Worm (Caenorhabditis elegans) whole organism, L4 larva: ENCODE data around the gene C27D6.1.

Experiments
- D1046.2 ChIP-seq: fragments of 200-800 bp; sonication (Bioruptor generic); IDR thresholded peaks from 2 replicates; pipeline ENCODE4 v1.3.6; 2022; ENCODE audit warnings: missing genetic modification characterization, missing compliant biosample characterization
- F10B5.3 ChIP-seq: sonication (generic microtip); optimal IDR thresholded peaks from 2 replicates; lab custom pipeline; 2016; ENCODE audit warnings: mild to moderate bottlenecking, missing genetic modification characterization, missing compliant biosample characterization
- F44E2.7 ChIP-seq: fragments of 200-800 bp; sonication (Bioruptor generic); IDR thresholded peaks from 2 replicates; pipeline ENCODE4 v2.1.2; 2022; ENCODE audit warnings: missing genetic modification characterization, missing compliant biosample characterization
- F49E8.2 ChIP-seq: sonication (generic microtip); optimal IDR thresholded peaks from 2 replicates; lab custom pipeline; 2016; ENCODE audit warnings: missing compliant biosample characterization, mild to moderate bottlenecking, missing genetic modification characterization, borderline replicate concordance
- R02D3.7 ChIP-seq: fragments of 150-350 bp; sonication (generic microtip); optimal IDR thresholded peaks from 3 replicates; lab custom pipeline; 2014; ENCODE audit warnings: missing biosample characterization, missing genetic modification characterization
- T26A8.4 ChIP-seq: fragments of 200-800 bp; sonication (Bioruptor generic); IDR thresholded peaks from 2 replicates; pipeline ENCODE4 v1.3.6; 2022; ENCODE audit warnings: missing genetic modification characterization, missing compliant biosample characterization
- Y5F2A.4 ChIP-seq: fragments of 200-800 bp; sonication (Bioruptor generic); optimal IDR thresholded peaks from 2 replicates; lab custom pipeline; 2018; ENCODE audit warnings: mild to moderate bottlenecking, missing genetic modification characterization, missing compliant biosample characterization
- ZK337.2 ChIP-seq: fragments of 200-800 bp; sonication (Bioruptor generic); IDR thresholded peaks from 2 replicates; pipeline ENCODE4 v1.3.6; 2022; ENCODE audit warnings: missing genetic modification reagents, missing genetic modification characterization, missing compliant biosample characterization
- ZK546.5 ChIP-seq, 2 experiments: sonication (generic microtip); optimal IDR thresholded peaks; 2 replicates each; lab custom pipeline; 2017; ENCODE audit warnings: missing biosample characterization in 2 of 2, missing genetic modification characterization in 2 of 2
- aha-1 ChIP-seq: fragments of 150-350 bp; peaks from one replicate; lab custom pipeline; 2014; ENCODE audit warnings: missing biosample characterization, missing genetic modification characterization
- aly-2 ChIP-seq: sonication (generic microtip); optimal IDR thresholded peaks from 2 replicates; lab custom pipeline; 2018; ENCODE audit warnings: missing biosample characterization, missing genetic modification characterization
- ama-1 ChIP-seq: fragments of 150-350 bp; optimal IDR thresholded peaks from 2 replicates; lab custom pipeline; 2014; ENCODE audit warnings: inconsistent platforms, mixed read lengths
- arid-1 ChIP-seq: fragments of 200-800 bp; sonication (Bioruptor generic); conservative IDR thresholded peaks from 2 replicates; pipeline ENCODE4 v1.3.6; 2022; ENCODE audit warnings: missing genetic modification reagents, missing genetic modification characterization, missing compliant biosample characterization
- ceh-28 ChIP-seq: fragments of 150-350 bp; optimal IDR thresholded peaks from 2 replicates; lab custom pipeline; 2014; ENCODE audit warnings: missing biosample characterization, missing genetic modification reagents, missing genetic modification characterization
- ceh-44 ChIP-seq: fragments of 200-800 bp; sonication (Bioruptor generic); IDR thresholded peaks from 2 replicates; pipeline ENCODE4 v1.3.6; 2022; ENCODE audit warnings: missing genetic modification reagents, missing genetic modification characterization, missing compliant biosample characterization
- ctbp-1 ChIP-seq: fragments of 200-800 bp; sonication (Bioruptor generic); IDR thresholded peaks from 2 replicates; pipeline ENCODE4 v1.3.6; 2022; ENCODE audit warnings: missing genetic modification reagents, missing genetic modification characterization, missing compliant biosample characterization
- daf-16 ChIP-seq, 3 experiments: sonication (generic microtip); optimal IDR thresholded peaks; 2 replicates each; lab custom pipeline; 2016 to 2017; ENCODE audit warnings: missing genetic modification characterization in 3 of 3, missing genetic modification reagents in 3 of 3, mild to moderate bottlenecking in 2 of 3, missing compliant biosample characterization in 2 of 3, missing biosample characterization in 1 of 3, moderate library complexity in 1 of 3
- dmd-6 ChIP-seq: fragments of 200-800 bp; sonication (Bioruptor generic); IDR thresholded peaks from 2 replicates; pipeline ENCODE4 v1.3.6; 2022; ENCODE audit warnings: missing genetic modification reagents, missing genetic modification characterization, missing compliant biosample characterization
- dmd-8 ChIP-seq: fragments of 200-800 bp; sonication (Bioruptor generic); IDR thresholded peaks from 2 replicates; pipeline ENCODE4 v1.3.6; 2022; ENCODE audit warnings: missing genetic modification characterization, missing compliant biosample characterization
- dpl-1 ChIP-seq: fragments of 150-350 bp; optimal IDR thresholded peaks from 2 replicates; lab custom pipeline; 2014; ENCODE audit warnings: missing biosample characterization, missing genetic modification reagents, missing genetic modification characterization
- dve-1 ChIP-seq: sonication (generic microtip); optimal IDR thresholded peaks from 2 replicates; lab custom pipeline; 2017; ENCODE audit warnings: antibody characterized with exemption, mild to moderate bottlenecking, missing genetic modification characterization, missing compliant biosample characterization; ENCODE audit not compliant: insufficient read depth
- egl-27 ChIP-seq: sonication (generic microtip); optimal IDR thresholded peaks from 3 replicates; lab custom pipeline; 2017; ENCODE audit warnings: missing biosample characterization, missing genetic modification reagents, missing genetic modification characterization
- hlh-11 ChIP-seq: fragments of 200-800 bp; sonication (Bioruptor generic); optimal IDR thresholded peaks from 2 replicates; lab custom pipeline; 2018; ENCODE audit warnings: mild to moderate bottlenecking, missing genetic modification characterization, missing compliant biosample characterization
- hmg-1.1 ChIP-seq: fragments of 200-800 bp; sonication (Bioruptor generic); IDR thresholded peaks from 2 replicates; pipeline ENCODE4 v1.3.6; 2022; ENCODE audit warnings: missing genetic modification reagents, missing genetic modification characterization, missing compliant biosample characterization
- lin-13 ChIP-seq: fragments of 150-350 bp; optimal IDR thresholded peaks from 2 replicates; lab custom pipeline; 2014; ENCODE audit warnings: missing biosample characterization, missing genetic modification reagents, missing genetic modification characterization
- lin-38 ChIP-seq: fragments of 200-800 bp; sonication (Bioruptor generic); IDR thresholded peaks from 2 replicates; pipeline ENCODE4 v1.3.6; 2022; ENCODE audit warnings: missing genetic modification reagents, missing genetic modification characterization, missing compliant biosample characterization
- lir-3 ChIP-seq: sonication (generic microtip); optimal IDR thresholded peaks from 2 replicates; lab custom pipeline; 2016; ENCODE audit warnings: mild to moderate bottlenecking, missing genetic modification characterization, missing compliant biosample characterization
- mxl-2 ChIP-seq: fragments of 200-800 bp; sonication (Bioruptor generic); conservative IDR thresholded peaks from 2 replicates; pipeline ENCODE4 v1.3.6; 2022; ENCODE audit warnings: missing genetic modification reagents, missing genetic modification characterization, missing compliant biosample characterization
- nhr-10 ChIP-seq: fragments of 150-350 bp; optimal IDR thresholded peaks from 2 replicates; lab custom pipeline; 2014; ENCODE audit warnings: missing biosample characterization, missing genetic modification characterization
- nhr-28 ChIP-seq: fragments of 150-350 bp; optimal IDR thresholded peaks from 2 replicates; lab custom pipeline; 2014; ENCODE audit warnings: missing biosample characterization, missing genetic modification characterization
- nhr-41 ChIP-seq: fragments of 200-800 bp; sonication (Bioruptor generic); IDR thresholded peaks from 2 replicates; pipeline ENCODE4 v1.3.6; 2022; ENCODE audit warnings: missing genetic modification reagents, missing genetic modification characterization, missing compliant biosample characterization
- nhr-42 ChIP-seq: fragments of 200-800 bp; sonication (Bioruptor generic); IDR thresholded peaks from 2 replicates; pipeline ENCODE4 v1.3.6; 2022; ENCODE audit warnings: missing genetic modification characterization, missing compliant biosample characterization
- nhr-48 ChIP-seq: sonication (generic microtip); optimal IDR thresholded peaks from 2 replicates; lab custom pipeline; 2016; ENCODE audit warnings: mild to moderate bottlenecking, missing genetic modification characterization, missing compliant biosample characterization
- nhr-77 ChIP-seq: fragments of 150-350 bp; optimal IDR thresholded peaks from 2 replicates; lab custom pipeline; 2014; ENCODE audit warnings: missing biosample characterization, missing genetic modification characterization
- pha-4 ChIP-seq, 2 experiments: fragments of 150-350 bp in 1 of 2; fragments of 200-800 bp in 1 of 2; sonication (Bioruptor generic) in 1 of 2; IDR thresholded peaks in 1 of 2; optimal IDR thresholded peaks in 1 of 2; 2 replicates each; pipeline versions ENCODE4 v1.3.6 to Lab custom; 2014 to 2022; ENCODE audit warnings: missing genetic modification characterization in 2 of 2, missing genetic modification reagents in 2 of 2, missing biosample characterization in 1 of 2, missing compliant biosample characterization in 1 of 2
- php-3 ChIP-seq: fragments of 200-800 bp; sonication (Bioruptor generic); IDR thresholded peaks from 2 replicates; pipeline ENCODE4 v1.3.6; 2022; ENCODE audit warnings: missing genetic modification reagents, missing genetic modification characterization, missing compliant biosample characterization
- pqm-1 ChIP-seq: sonication (generic microtip); optimal IDR thresholded peaks from 2 replicates; lab custom pipeline; 2017; ENCODE audit warnings: missing biosample characterization, missing genetic modification characterization
- rbr-2 ChIP-seq: sonication (generic microtip); optimal IDR thresholded peaks from 2 replicates; lab custom pipeline; 2016; ENCODE audit warnings: missing genotype, missing genetic modification characterization, missing compliant biosample characterization
- sdz-12 ChIP-seq: fragments of 200-800 bp; sonication (Bioruptor generic); optimal IDR thresholded peaks from 2 replicates; lab custom pipeline; 2018; ENCODE audit warnings: mild to moderate bottlenecking, missing genetic modification characterization, missing compliant biosample characterization
- set-16 ChIP-seq: fragments of 200-800 bp; sonication (Bioruptor generic); IDR thresholded peaks from 2 replicates; pipeline ENCODE4 v1.3.6; 2022; ENCODE audit warnings: missing genetic modification reagents, missing genetic modification characterization, missing compliant biosample characterization
- snpc-1.2 ChIP-seq: fragments of 200-800 bp; sonication (Bioruptor generic); IDR thresholded peaks from 2 replicates; pipeline ENCODE4 v1.3.6; 2022; ENCODE audit warnings: missing genetic modification reagents, missing genetic modification characterization, missing compliant biosample characterization
- snpc-4 ChIP-seq: fragments of 150-350 bp; optimal IDR thresholded peaks from 2 replicates; lab custom pipeline; 2014; ENCODE audit warnings: missing biosample characterization, missing genetic modification characterization
- spr-1 ChIP-seq: sonication (generic microtip); optimal IDR thresholded peaks from 2 replicates; lab custom pipeline; 2016; ENCODE audit warnings: mild to moderate bottlenecking, missing genetic modification characterization, missing compliant biosample characterization
- unc-130 ChIP-seq: sonication (generic microtip); optimal IDR thresholded peaks from 2 replicates; lab custom pipeline; 2016; ENCODE audit warnings: missing genetic modification reagents, missing genetic modification characterization, missing compliant biosample characterization
- unc-39 ChIP-seq: sonication (generic microtip); optimal IDR thresholded peaks from 2 replicates; lab custom pipeline; 2017; ENCODE audit warnings: missing biosample characterization, missing genetic modification characterization
- zfp-3 ChIP-seq: fragments of 200-800 bp; sonication (Bioruptor generic); conservative IDR thresholded peaks from 2 replicates; pipeline ENCODE4 v1.3.6; 2022; ENCODE audit warnings: missing genetic modification reagents, missing genetic modification characterization, missing compliant biosample characterization
- ztf-11 ChIP-seq: fragments of 150-350 bp; optimal IDR thresholded peaks from 2 replicates; lab custom pipeline; 2014; ENCODE audit warnings: missing biosample characterization, missing genetic modification characterization

The C27D6.1 gene

DNA sequence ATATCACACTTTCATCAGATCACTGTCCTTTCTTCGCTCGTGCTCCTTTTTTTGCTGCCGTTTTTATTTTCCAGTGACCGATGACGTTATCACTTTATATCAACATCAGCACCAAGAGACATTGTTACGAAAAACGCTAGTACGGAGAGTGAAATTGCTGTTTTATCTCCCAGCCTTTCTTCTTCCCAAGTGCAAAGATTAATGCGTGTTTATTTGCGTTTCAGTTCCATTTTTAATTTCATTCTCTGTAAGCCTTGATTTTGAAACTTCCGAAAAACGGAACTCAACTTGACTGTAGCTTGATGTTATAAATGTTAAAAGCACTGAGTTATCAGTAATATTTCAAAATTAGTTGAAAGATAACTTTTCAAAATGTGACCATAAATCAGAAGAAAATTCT is 14.3 kb downstream of the C27D6.1 start (continued):
- TF ChIP-seq R02D3.7 = no peak
- TF ChIP-seq dmd-6 (GFP tag; lab: Robert Waterston, UW) = no peak; the same call in 1 of the 2 replicates
- peak; percentile 62 for TF ChIP-seq hlh-11
- no peak for TF ChIP-seq ceh-44 (GFP tag; lab: Robert Waterston, UW)
- peak; percentile 70 for TF ChIP-seq aha-1 (tag; lab: Kevin White, UChicago)
- no peak for TF ChIP-seq nhr-42
- TF ChIP-seq zfp-3 (GFP tag; lab: Robert Waterston, UW) = no peak
- TF ChIP-seq aly-2 (tag; lab: Kevin White, UChicago) = no peak
- TF ChIP-seq arid-1 (GFP tag; lab: Robert Waterston, UW) = no peak
- no peak for TF ChIP-seq spr-1 (tag; lab: Kevin White, UChicago)
- no peak for TF ChIP-seq ceh-28
- no peak for TF ChIP-seq pha-4 (GFP tag; IDR thresholded peaks at IDR 0.05; lab: Robert Waterston, UW)
- no peak for TF ChIP-seq pha-4 (tag; optimal IDR thresholded peaks at IDR 0.05; lab: Kevin White, UChicago)
- no peak for TF ChIP-seq egl-27 (tag; lab: Kevin White, UChicago)
- no peak for TF ChIP-seq lin-13
- TF ChIP-seq ama-1 (lab: Kevin White, UChicago) = no peak
- no peak for TF ChIP-seq F10B5.3 (tag; lab: Kevin White, UChicago)
- TF ChIP-seq mxl-2 (GFP tag; lab: Robert Waterston, UW) = no peak
- TF ChIP-seq ZK337.2 (GFP tag; lab: Robert Waterston, UW) = no peak
- no peak for TF ChIP-seq F49E8.2 (tag; lab: Kevin White, UChicago)
- no peak for TF ChIP-seq T26A8.4 (GFP tag; lab: Robert Waterston, UW)
- no peak for TF ChIP-seq snpc-4 (tag; lab: Kevin White, UChicago)

DNA sequence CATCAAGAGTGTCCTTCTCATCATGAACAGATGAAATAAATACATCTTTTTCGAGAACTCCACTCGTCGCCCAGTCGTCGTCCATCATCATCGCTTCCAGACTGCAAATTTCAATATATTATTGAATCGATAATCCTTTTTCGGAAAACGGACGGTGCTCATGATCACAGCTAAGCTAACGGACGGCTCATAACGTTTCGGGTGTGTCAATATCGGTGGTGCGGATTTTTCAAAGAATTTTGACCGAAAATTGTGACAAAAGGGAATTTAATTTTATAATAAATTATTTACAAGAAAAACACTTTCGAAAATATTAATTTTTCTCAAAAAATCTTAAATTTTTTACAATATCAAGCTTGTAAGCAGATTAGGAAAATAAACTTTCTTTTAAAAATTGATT is 14.9 kb downstream of the C27D6.1 start, which contains the start of gene crh-2:
TSS of gene crh-2 (minus strand) at position 101 of the 400 bp plus-strand sequence.
- TF ChIP-seq D1046.2 (GFP tag; lab: Robert Waterston, UW) (no peak), spr-1 (tag; lab: Kevin White, UChicago) (no peak), ztf-11 (tag; lab: Kevin White, UChicago) (no peak), set-16 (GFP tag; lab: Robert Waterston, UW) (no peak), F10B5.3 (tag; lab: Kevin White, UChicago) (no peak), dpl-1 (GFP tag; lab: Kevin White, UChicago) (no peak), unc-39 (no peak), snpc-4 (tag; lab: Kevin White, UChicago) (no peak), lir-3 (tag; lab: Kevin White, UChicago) (no peak), hlh-11 (no peak), nhr-41 (no peak), ZK546.5 (tag; optimal IDR thresholded peaks at IDR 0.05; lab: Kevin White, UChicago) (no peak), F49E8.2 (tag; lab: Kevin White, UChicago) (no peak), ctbp-1 (GFP tag; lab: Robert Waterston, UW) (no peak)

DNA sequence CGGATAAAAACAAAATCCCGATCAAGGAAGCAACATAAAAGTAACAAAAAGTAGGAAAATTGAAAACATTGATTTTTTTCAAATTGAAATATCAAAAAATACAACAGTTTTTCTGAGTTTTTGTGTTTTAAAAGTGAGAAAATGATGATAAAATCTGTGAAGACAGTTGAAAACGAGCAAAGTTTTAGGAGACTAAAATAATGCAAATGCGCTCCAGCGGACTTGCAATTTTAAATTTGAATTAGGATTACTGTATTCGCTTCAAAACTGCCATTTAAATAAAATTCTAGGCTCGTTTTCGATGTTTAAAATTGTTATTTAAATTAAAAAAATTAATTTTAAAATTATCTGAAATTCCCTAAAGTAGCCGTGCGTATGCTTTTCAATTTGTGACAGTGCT is 15.4 kb downstream of the C27D6.1 start:
- TF ChIP-seq lin-38 (GFP tag; lab: Robert Waterston, UW) (peak; percentile 81), aha-1 (tag; lab: Kevin White, UChicago) (peak; percentile 37), snpc-1.2 (no peak)

DNA sequence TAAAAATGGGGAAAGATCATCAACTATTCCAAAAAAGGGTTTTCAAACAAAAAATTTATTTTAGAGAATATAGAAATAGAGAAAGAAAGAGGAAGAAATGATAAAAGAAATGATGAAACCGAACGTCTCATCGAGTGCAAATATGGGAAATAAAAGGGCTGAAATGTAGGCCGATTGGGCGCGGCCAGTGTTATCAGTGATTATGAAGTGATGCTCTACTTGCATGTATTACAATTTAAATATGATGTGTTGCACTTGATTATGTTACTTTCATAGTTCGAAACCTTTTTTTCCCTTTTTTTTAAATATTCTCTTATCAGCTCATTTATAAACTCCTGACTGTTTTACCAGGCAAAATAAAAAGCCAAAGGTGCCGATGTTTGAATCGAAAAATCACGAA is 19.2 kb downstream of the C27D6.1 start:
- TF ChIP-seq Y5F2A.4 (GFP tag; lab: Kevin White, UChicago) (no peak), nhr-77 (peak; percentile 60), hmg-1.1 (no peak), sdz-12 (GFP tag; lab: Kevin White, UChicago) (no peak), nhr-28 (tag; lab: Kevin White, UChicago) (peak; percentile 81), zfp-3 (GFP tag; lab: Robert Waterston, UW) (no peak), nhr-10 (no peak), daf-16 (GFP tag; optimal IDR thresholded peaks at IDR 0.05; lab: Kevin White, UChicago) (no peak), daf-16 (tag; optimal IDR thresholded peaks at IDR 0.05; lab: Kevin White, UChicago) (peak; percentile 69), F44E2.7 (GFP tag; lab: Robert Waterston, UW) (no peak), pqm-1 (peak; percentile 98), nhr-48 (tag; lab: Kevin White, UChicago) (no peak), rbr-2 (tag; lab: Kevin White, UChicago) (no peak), php-3 (GFP tag; lab: Robert Waterston, UW) (peak; percentile 47; the same call in 1 of the 2 replicates), unc-130 (GFP tag; lab: Kevin White, UChicago) (no peak), dve-1 (tag; lab: Kevin White, UChicago) (peak; percentile 74), dmd-8 (GFP tag; lab: Robert Waterston, UW) (no peak)
